Worm (Caenorhabditis elegans): ENCODE results near the gene nspb-7.

Gene nspb-7

ce11 chrII:14616927-14617326 lies 38.8 kb downstream of the nspb-7 start (continued):
- TF ChIP-seq hmg-1.2 (GFP tag; IDR thresholded peaks at IDR 0.05) (peak; percentile 61), hsf-1 (GFP tag; IDR thresholded peaks at IDR 0.05) (peak; percentile 60; the same call in 1 of the 2 replicates), dpff-1 (tag; optimal IDR thresholded peaks at IDR 0.05) (no peak), hmg-20 (GFP tag; IDR thresholded peaks at IDR 0.05) (0 out of 2 replicates have a peak, but pooled peaks have one; percentile 25), ceh-91 (GFP tag; IDR thresholded peaks at IDR 0.05) (no peak), K11D2.4 (GFP tag; IDR thresholded peaks at IDR 0.05) (0 out of 2 replicates have a peak, but pooled peaks have one; percentile 50), lsy-27 (tag; optimal IDR thresholded peaks at IDR 0.05; ENCODE audit: borderline replicate concordance, insufficient read depth) (peak; percentile 3), nfya-1 (tag; optimal IDR thresholded peaks at IDR 0.05; ENCODE audit: borderline replicate concordance, insufficient read depth) (no peak), B0261.1 (tag; optimal IDR thresholded peaks at IDR 0.05) (peak; percentile 75), ceh-40 (GFP tag; IDR thresholded peaks at IDR 0.05) (0 out of 2 replicates have a peak, but pooled peaks have one; percentile 82), nhr-27 (tag; optimal IDR thresholded peaks at IDR 0.05) (no peak), aptf-2 (GFP tag; conservative IDR thresholded peaks at IDR 0.05) (no peak), ztf-26 (tag; optimal IDR thresholded peaks at IDR 0.05) (peak; percentile 54), nhr-179 (tag; optimal IDR thresholded peaks at IDR 0.05) (peak; percentile 3), die-1 (tag; optimal IDR thresholded peaks at IDR 0.05) (peak; percentile 94), F22D6.2 (tag; optimal IDR thresholded peaks at IDR 0.05) (no peak), snpc-1.3 (tag; optimal IDR thresholded peaks at IDR 0.05; ENCODE audit: insufficient read depth) (peak; percentile 55), ztf-3 (GFP tag; optimal IDR thresholded peaks at IDR 0.05) (no peak), tbx-9 (tag; optimal IDR thresholded peaks at IDR 0.05; ENCODE audit: borderline replicate concordance) (no peak), K12H6.12 (tag; optimal IDR thresholded peaks at IDR 0.05) (no peak), madf-8 (GFP tag; conservative IDR thresholded peaks at IDR 0.05) (no peak; the same call in 1 of the 2 replicates), T26A5.8 (tag; optimal IDR thresholded peaks at IDR 0.05) (no peak), ama-1 (optimal IDR thresholded peaks at IDR 0.05) (no peak), ama-1 (GFP tag; optimal IDR thresholded peaks at IDR 0.05) (peak in 1 of 2 experiments; percentile 34), ceh-58 (GFP tag; IDR thresholded peaks at IDR 0.05) (no peak), F57A8.1 (GFP tag; optimal IDR thresholded peaks at IDR 0.05) (peak; percentile 72), cebp-2 (GFP tag; IDR thresholded peaks at IDR 0.05) (peak; percentile 88; the same call in 1 of the 2 replicates), egl-18 (GFP tag; IDR thresholded peaks at IDR 0.05) (0 out of 2 replicates have a peak, but pooled peaks have one; percentile 20), pbrm-1 (GFP tag; IDR thresholded peaks at IDR 0.05) (peak; percentile 46; the same call in 1 of the 2 replicates), hrde-1 (tag; optimal IDR thresholded peaks at IDR 0.05; ENCODE audit: borderline replicate concordance) (peak; percentile 40), Y67H2A.10 (GFP tag; conservative IDR thresholded peaks at IDR 0.05) (no peak), F37B4.10 (GFP tag; IDR thresholded peaks at IDR 0.05) (no peak), lag-1 (GFP tag; IDR thresholded peaks at IDR 0.05) (no peak), tlf-1 (GFP tag; optimal IDR thresholded peaks at IDR 0.05) (peak; percentile 21), ekl-4 (GFP tag; IDR thresholded peaks at IDR 0.05) (peak; percentile 69; the same call in 1 of the 2 replicates), sdz-38 (tag; optimal IDR thresholded peaks at IDR 0.05) (no peak), hlh-26 (GFP tag; conservative IDR thresholded peaks at IDR 0.05) (0 out of 2 replicates have a peak, but pooled peaks have one; percentile 28), repo-1 (tag; optimal IDR thresholded peaks at IDR 0.05) (peak; percentile 57), ztf-25 (GFP tag; IDR thresholded peaks at IDR 0.05) (peak; percentile 87; the same call in 1 of the 2 replicates), sptf-2 (GFP tag; optimal IDR thresholded peaks at IDR 0.05) (peak; percentile 8), chd-7 (tag; optimal IDR thresholded peaks at IDR 0.05) (peak; percentile 53), madf-3 (GFP tag; IDR thresholded peaks at IDR 0.05) (no peak), F39B2.1 (GFP tag; IDR thresholded peaks at IDR 0.05) (no peak), xnd-1 (tag; optimal IDR thresholded peaks at IDR 0.05) (no peak), ztf-6 (GFP tag; IDR thresholded peaks at IDR 0.05) (0 out of 2 replicates have a peak, but pooled peaks have one; percentile 67), ztf-18 (tag; optimal IDR thresholded peaks at IDR 0.05) (peak; percentile 70), dox-1 (GFP tag; IDR thresholded peaks at IDR 0.05) (peak; percentile 68), ZK185.1 (tag; optimal IDR thresholded peaks at IDR 0.05; ENCODE audit: poor library complexity, severe bottlenecking) (peak; percentile 66)

All from whole organism, young adult.